Fruit fly (Drosophila melanogaster) whole organism, adult: ENCODE data around the gene trbl.

Experiments
- CG12768 ChIP-seq: fragments of 200-800 bp; sonication (Bioruptor generic); optimal IDR thresholded peaks from 2 replicates; lab custom pipeline; 2017; ENCODE audit warnings: missing biosample characterization, missing genetic modification characterization, mild to moderate bottlenecking, moderate library complexity, missing genetic modification reagents
- CG5204 ChIP-seq: fragments of 200-800 bp; sonication (Bioruptor generic); optimal IDR thresholded peaks from 2 replicates; lab custom pipeline; 2016; ENCODE audit warnings: missing biosample characterization, missing genetic modification characterization
- Hr96 ChIP-seq: fragments of 200-800 bp; sonication (Bioruptor generic); optimal IDR thresholded peaks from 2 replicates; lab custom pipeline; 2016; ENCODE audit warnings: missing biosample characterization, missing genetic modification characterization
- kay ChIP-seq: fragments of 200-800 bp; sonication (Bioruptor generic); peaks from one replicate; lab custom pipeline; 2016; ENCODE audit warnings: missing biosample characterization, missing genetic modification characterization, borderline replicate concordance
- tj ChIP-seq: fragments of 200-800 bp; sonication (Bioruptor generic); optimal IDR thresholded peaks from 3 replicates; lab custom pipeline; 2017; ENCODE audit warnings: missing biosample characterization, mild to moderate bottlenecking, missing genetic modification characterization, moderate library complexity
- toe ChIP-seq: fragments of 200-800 bp; sonication (Bioruptor generic); optimal IDR thresholded peaks from 2 replicates; lab custom pipeline; 2016; ENCODE audit warnings: missing biosample characterization, missing genetic modification characterization

DNA sequence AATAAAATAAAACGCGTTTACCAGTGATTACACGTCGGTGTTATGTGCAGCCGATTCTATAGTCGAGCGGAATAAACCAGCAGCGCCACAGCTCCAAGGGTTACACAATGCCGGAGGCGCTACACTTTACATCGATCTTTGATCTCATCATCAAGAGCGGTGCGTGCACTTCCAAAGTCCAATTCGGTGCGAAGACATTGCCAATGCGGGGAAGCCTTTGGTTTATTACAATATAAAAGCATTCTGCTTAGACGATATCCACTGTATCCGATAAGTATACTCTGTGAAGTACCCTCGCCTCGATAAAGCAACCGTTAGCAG is 13.6 kb downstream of the trbl start:
- no peak for TF ChIP-seq tj (GFP tag; lab: Kevin White, UChicago)
- TF ChIP-seq Hr96: no peak
- TF ChIP-seq toe (GFP tag; lab: Kevin White, UChicago): no peak
- TF ChIP-seq CG5204 (GFP tag; lab: Kevin White, UChicago): no peak
- TF ChIP-seq kay (GFP tag; lab: Kevin White, UChicago): no peak
- TF ChIP-seq CG12768 (GFP tag; lab: Kevin White, UChicago): peak; percentile 4
